Worm (Caenorhabditis elegans) whole organism, L1 larva: ENCODE results near the gene F57C2.4.

Experiments used
- C16A3.4 ChIP-seq: fragments of 150-350 bp; optimal IDR thresholded peaks from 2 replicates; lab custom pipeline; 2014; ENCODE audit warnings: missing biosample characterization, missing genetic modification characterization
- Y116A8C.19 ChIP-seq: sonication (generic microtip); optimal IDR thresholded peaks from 2 replicates; lab custom pipeline; 2016; ENCODE audit warnings: missing compliant biosample characterization, missing genetic modification characterization, borderline replicate concordance
- aha-1 ChIP-seq: fragments of 150-350 bp; optimal IDR thresholded peaks from 2 replicates; lab custom pipeline; 2014; ENCODE audit warnings: missing biosample characterization, missing genetic modification characterization
- alr-1 ChIP-seq: fragments of 200-800 bp; sonication (Bioruptor generic); optimal IDR thresholded peaks from 2 replicates; lab custom pipeline; 2018; ENCODE audit warnings: borderline replicate concordance, mild to moderate bottlenecking, missing genetic modification characterization, missing compliant biosample characterization
- aly-2 ChIP-seq: fragments of 150-350 bp; optimal IDR thresholded peaks from 2 replicates; lab custom pipeline; 2014; ENCODE audit warnings: missing biosample characterization, missing genetic modification characterization
- ceh-8 ChIP-seq: fragments of 200-800 bp; sonication (Bioruptor generic); optimal IDR thresholded peaks from 2 replicates; lab custom pipeline; 2018; ENCODE audit warnings: mild to moderate bottlenecking, missing genetic modification characterization, moderate library complexity, missing compliant biosample characterization
- ceh-88 ChIP-seq: fragments of 200-800 bp; sonication (Bioruptor generic); IDR thresholded peaks from 2 replicates; pipeline ENCODE4 v1.3.6; 2022; ENCODE audit warnings: missing genetic modification characterization, missing compliant biosample characterization
- ces-1 ChIP-seq: fragments of 150-350 bp; optimal IDR thresholded peaks from 2 replicates; lab custom pipeline; 2014; ENCODE audit warnings: missing biosample characterization, missing genetic modification reagents, missing genetic modification characterization
- dpl-1 ChIP-seq, 3 experiments: fragments of 150-350 bp in 2 of 3; sonication (generic microtip) in 1 of 3; optimal IDR thresholded peaks; 2 replicates each; lab custom pipeline; 2014 to 2017; ENCODE audit warnings: missing biosample characterization in 3 of 3, missing genetic modification characterization in 3 of 3, missing genetic modification reagents in 3 of 3
- efl-1 ChIP-seq, 4 experiments: fragments of 150-350 bp; optimal IDR thresholded peaks in 3 of 4; peaks in 1 of 4; 1 replicate in 1 of 4; 2 replicates in 3 of 4; lab custom pipeline; 2014; ENCODE audit warnings: missing biosample characterization in 2 of 4, missing genetic modification characterization in 2 of 4, missing genetic modification reagents in 2 of 4
- efl-3 ChIP-seq: fragments of 200-800 bp; sonication (Bioruptor generic); optimal IDR thresholded peaks from 2 replicates; lab custom pipeline; 2018; ENCODE audit warnings: mild to moderate bottlenecking, missing genetic modification characterization, missing compliant biosample characterization
- egl-13 ChIP-seq: sonication (generic microtip); optimal IDR thresholded peaks from 2 replicates; lab custom pipeline; 2016; ENCODE audit warnings: missing genotype, missing genetic modification reagents, missing genetic modification characterization, missing compliant biosample characterization
- elt-2 ChIP-seq: sonication (generic microtip); optimal IDR thresholded peaks from 2 replicates; lab custom pipeline; 2016; ENCODE audit warnings: missing genetic modification characterization, mild to moderate bottlenecking, inconsistent platforms, missing compliant biosample characterization, missing genetic modification reagents
- elt-3 ChIP-seq, 6 experiments: fragments of 150-350 bp in 1 of 6; sonication (generic microtip); optimal IDR thresholded peaks; 2 replicates each; lab custom pipeline; 2017 to 2018; ENCODE audit warnings: missing biosample characterization in 6 of 6, missing genetic modification characterization in 6 of 6, inconsistent platforms in 1 of 6
- ets-5 ChIP-seq: fragments of 200-800 bp; sonication (Bioruptor generic); IDR thresholded peaks from 2 replicates; pipeline ENCODE4 v1.3.6; 2022; ENCODE audit warnings: missing genetic modification characterization, missing compliant biosample characterization
- fkh-4 ChIP-seq: sonication (generic microtip); optimal IDR thresholded peaks from 2 replicates; lab custom pipeline; 2016; ENCODE audit warnings: missing compliant biosample characterization, missing genetic modification characterization, borderline replicate concordance
- fos-1 ChIP-seq: fragments of 150-350 bp; optimal IDR thresholded peaks from 2 replicates; lab custom pipeline; 2014; ENCODE audit warnings: missing biosample characterization, missing genetic modification characterization
- irx-1 ChIP-seq: sonication (generic microtip); optimal IDR thresholded peaks from 2 replicates; lab custom pipeline; 2016; ENCODE audit warnings: missing genetic modification characterization, missing compliant biosample characterization
- jun-1 ChIP-seq: fragments of 150-350 bp; optimal IDR thresholded peaks from 2 replicates; lab custom pipeline; 2014; ENCODE audit warnings: missing biosample characterization, missing genetic modification reagents, missing genetic modification characterization
- lin-14 ChIP-seq: fragments of 200-800 bp; sonication (Bioruptor generic); optimal IDR thresholded peaks from 2 replicates; lab custom pipeline; 2018; ENCODE audit warnings: mild to moderate bottlenecking, missing genetic modification characterization, moderate library complexity, missing compliant biosample characterization
- lin-15B ChIP-seq: fragments of 150-350 bp; sonication (generic microtip); optimal IDR thresholded peaks from 3 replicates; lab custom pipeline; 2014; ENCODE audit warnings: missing biosample characterization, missing genetic modification characterization
- lin-39 ChIP-seq: fragments of 150-350 bp; optimal IDR thresholded peaks from 2 replicates; lab custom pipeline; 2014; ENCODE audit warnings: missing biosample characterization, missing genetic modification reagents, missing genetic modification characterization
- mdl-1 ChIP-seq, 2 experiments: fragments of 150-350 bp; optimal IDR thresholded peaks; 2 replicates each; lab custom pipeline; 2014 to 2017; ENCODE audit warnings: missing biosample characterization in 2 of 2, missing genetic modification characterization in 2 of 2, inconsistent platforms in 1 of 2
- mef-2 ChIP-seq: fragments of 150-350 bp; optimal IDR thresholded peaks from 2 replicates; lab custom pipeline; 2014; ENCODE audit warnings: missing biosample characterization, missing genetic modification characterization
- mep-1 ChIP-seq: fragments of 150-350 bp; optimal IDR thresholded peaks from 2 replicates; lab custom pipeline; 2014; ENCODE audit warnings: missing biosample characterization, missing genetic modification characterization
- nhr-11 ChIP-seq: fragments of 150-350 bp; optimal IDR thresholded peaks from 2 replicates; lab custom pipeline; 2014; ENCODE audit warnings: missing biosample characterization, missing genetic modification characterization
- nhr-19 ChIP-seq: fragments of 200-800 bp; sonication (Bioruptor generic); conservative IDR thresholded peaks from 2 replicates; pipeline ENCODE4 v1.3.6; 2022; ENCODE audit warnings: missing genetic modification characterization, missing compliant biosample characterization
- nhr-20 ChIP-seq: sonication (generic microtip); optimal IDR thresholded peaks from 2 replicates; lab custom pipeline; 2016; ENCODE audit warnings: mild to moderate bottlenecking, missing genetic modification characterization, missing compliant biosample characterization
- nhr-237 ChIP-seq: fragments of 150-350 bp; optimal IDR thresholded peaks from 2 replicates; lab custom pipeline; 2014; ENCODE audit warnings: missing biosample characterization, missing genetic modification characterization
- nhr-47 ChIP-seq: sonication (generic microtip); optimal IDR thresholded peaks from 2 replicates; lab custom pipeline; 2016; ENCODE audit warnings: mild to moderate bottlenecking, missing genetic modification characterization, moderate library complexity, missing compliant biosample characterization
- nhr-77 ChIP-seq: fragments of 150-350 bp; optimal IDR thresholded peaks from 2 replicates; lab custom pipeline; 2014; ENCODE audit warnings: missing biosample characterization, missing genetic modification characterization
- nhr-85 ChIP-seq: sonication (generic microtip); peaks from one replicate; lab custom pipeline; 2016; ENCODE audit warnings: missing genetic modification characterization, inconsistent platforms, missing compliant biosample characterization
- nhr-90 ChIP-seq: sonication (generic microtip); optimal IDR thresholded peaks from 2 replicates; lab custom pipeline; 2016; ENCODE audit warnings: mild to moderate bottlenecking, missing genetic modification characterization, missing compliant biosample characterization; ENCODE audit not compliant: poor library complexity
- pag-3 ChIP-seq: sonication (generic microtip); optimal IDR thresholded peaks from 2 replicates; lab custom pipeline; 2017; ENCODE audit warnings: missing genetic modification characterization, mild to moderate bottlenecking, missing compliant biosample characterization, antibody characterized with exemption, borderline replicate concordance; ENCODE audit not compliant: insufficient read depth
- pax-3 ChIP-seq: fragments of 200-800 bp; sonication (Bioruptor generic); optimal IDR thresholded peaks from 2 replicates; lab custom pipeline; 2018; ENCODE audit warnings: mild to moderate bottlenecking, missing genetic modification characterization, moderate library complexity, missing compliant biosample characterization
- pqm-1 ChIP-seq: sonication (generic microtip); optimal IDR thresholded peaks from 3 replicates; lab custom pipeline; 2017; ENCODE audit warnings: missing biosample characterization, missing genetic modification characterization
- skn-1 ChIP-seq: fragments of 150-350 bp; optimal IDR thresholded peaks from 2 replicates; lab custom pipeline; 2014; ENCODE audit warnings: missing biosample characterization, missing genetic modification characterization
- snpc-4 ChIP-seq: fragments of 150-350 bp; optimal IDR thresholded peaks from 2 replicates; lab custom pipeline; 2014; ENCODE audit warnings: missing biosample characterization, missing genetic modification characterization
- snu-23 ChIP-seq: sonication (generic microtip); optimal IDR thresholded peaks from 2 replicates; lab custom pipeline; 2016; ENCODE audit warnings: missing genetic modification characterization, missing compliant biosample characterization
- sox-4 ChIP-seq: sonication (generic microtip); optimal IDR thresholded peaks from 2 replicates; lab custom pipeline; 2016; ENCODE audit warnings: missing genetic modification characterization, missing compliant biosample characterization
- sptf-1 ChIP-seq: fragments of 150-350 bp; optimal IDR thresholded peaks from 2 replicates; lab custom pipeline; 2014; ENCODE audit warnings: missing biosample characterization, missing genetic modification characterization
- swsn-7 ChIP-seq: sonication (generic microtip); optimal IDR thresholded peaks from 2 replicates; lab custom pipeline; 2016; ENCODE audit warnings: missing genetic modification characterization, missing compliant biosample characterization
- tbx-2 ChIP-seq: sonication (generic microtip); optimal IDR thresholded peaks from 2 replicates; lab custom pipeline; 2016; ENCODE audit warnings: missing genetic modification characterization, missing compliant biosample characterization
- tlp-1 ChIP-seq: fragments of 150-350 bp; optimal IDR thresholded peaks from 2 replicates; lab custom pipeline; 2014; ENCODE audit warnings: missing biosample characterization, missing genetic modification characterization
- unc-130 ChIP-seq: fragments of 150-350 bp; optimal IDR thresholded peaks from 2 replicates; lab custom pipeline; 2017; ENCODE audit warnings: missing biosample characterization, missing genetic modification characterization, inconsistent platforms
- unc-30 ChIP-seq: sonication (generic microtip); optimal IDR thresholded peaks from 2 replicates; lab custom pipeline; 2017; ENCODE audit warnings: missing biosample characterization, missing genetic modification characterization
- unc-62 ChIP-seq: fragments of 150-350 bp; optimal IDR thresholded peaks from 2 replicates; lab custom pipeline; 2014; ENCODE audit warnings: missing biosample characterization, missing genetic modification reagents, missing genetic modification characterization
- vab-15 ChIP-seq: sonication (generic microtip); optimal IDR thresholded peaks from 2 replicates; lab custom pipeline; 2017; ENCODE audit warnings: missing genotype, mild to moderate bottlenecking, missing genetic modification characterization, missing compliant biosample characterization
- zag-1 ChIP-seq: fragments of 150-350 bp; optimal IDR thresholded peaks from 2 replicates; lab custom pipeline; 2014; ENCODE audit warnings: missing biosample characterization, missing genetic modification characterization
- ztf-11 ChIP-seq, 2 experiments: sonication (generic microtip); optimal IDR thresholded peaks; 2 replicates each; lab custom pipeline; 2016 to 2017; ENCODE audit warnings: missing genetic modification characterization in 2 of 2, missing biosample characterization in 1 of 2, missing compliant biosample characterization in 1 of 2
- ztf-4 ChIP-seq: fragments of 150-350 bp; optimal IDR thresholded peaks from 2 replicates; lab custom pipeline; 2014; ENCODE audit warnings: missing biosample characterization, missing genetic modification characterization

Gene F57C2.4

DNA sequence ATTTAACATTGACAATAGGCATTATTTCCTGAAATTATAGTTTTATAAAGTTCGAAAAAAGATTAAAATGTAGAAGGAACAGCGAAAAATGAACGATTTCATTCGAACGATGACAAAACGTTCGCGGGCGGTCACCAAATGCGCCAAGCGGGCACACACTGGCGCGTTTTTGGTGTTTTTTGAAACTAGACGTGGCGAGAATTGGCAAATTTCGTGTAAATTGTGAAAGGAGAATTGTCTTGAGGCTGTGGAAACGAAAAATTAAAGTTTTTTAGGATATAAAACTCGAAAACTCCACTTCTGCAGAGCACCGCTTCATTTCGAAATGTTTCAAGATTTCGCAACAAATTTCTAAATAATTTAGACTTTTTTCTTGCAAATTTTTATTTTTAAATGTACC is 36.5 kb upstream of the F57C2.4 start, which contains the start of gene usp-14 (continued):
- no peak for TF ChIP-seq ztf-4 (tag; lab: Kevin White, UChicago)
- TF ChIP-seq nhr-77: peak; percentile 58
- TF ChIP-seq dpl-1 (GFP tag; optimal IDR thresholded peaks at IDR 0.05; lab: Kevin White, UChicago): peak; percentile 74 to 87 (median 87)
- TF ChIP-seq zag-1: no peak
- TF ChIP-seq nhr-11 (tag; lab: Kevin White, UChicago): no peak
- TF ChIP-seq lin-39: no peak
- no peak for TF ChIP-seq ceh-8 (GFP tag; lab: Kevin White, UChicago)
- peak; percentile 51 for TF ChIP-seq lin-15B

DNA sequence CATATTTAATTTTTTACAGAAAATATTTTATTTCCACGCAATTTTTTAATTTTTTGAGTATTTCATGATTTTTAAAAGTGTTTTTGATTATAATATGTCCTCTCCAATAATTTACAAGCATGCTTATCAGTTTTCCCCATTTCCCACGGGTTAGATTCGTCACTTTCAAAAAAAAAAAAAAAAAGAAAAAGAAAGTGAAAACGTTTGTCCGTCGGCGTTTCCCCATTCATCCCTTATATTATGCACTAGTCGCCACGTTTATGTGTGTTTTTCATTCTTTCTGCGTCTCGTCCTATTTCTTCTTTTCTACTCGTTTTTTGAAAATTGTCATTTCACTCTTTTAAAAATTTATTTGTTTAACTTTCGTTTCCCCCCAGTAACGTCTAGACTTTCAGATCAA is 35.7 kb upstream of the F57C2.4 start, which contains the start of gene vnut-1:
vnut-1 (plus strand) TSS at position 396 of the 400 bp plus-strand sequence.
- TF ChIP-seq pax-3 (tag; lab: Kevin White, UChicago) (no peak), lin-15B (no peak), nhr-85 (peak; percentile 72), nhr-20 (peak; percentile 37), ztf-11 (tag; optimal IDR thresholded peaks at IDR 0.05; lab: Kevin White, UChicago) (no peak), fkh-4 (no peak), ets-5 (GFP tag; lab: Robert Waterston, UW) (no peak), egl-13 (tag; lab: Kevin White, UChicago) (no peak), zag-1 (no peak), sox-4 (tag; lab: Kevin White, UChicago) (no peak), sptf-1 (tag; lab: Kevin White, UChicago) (no peak), Y116A8C.19 (tag; lab: Kevin White, UChicago) (no peak), jun-1 (tag; lab: Kevin White, UChicago) (no peak), C16A3.4 (tag; lab: Kevin White, UChicago) (no peak), nhr-11 (tag; lab: Kevin White, UChicago) (no peak), nhr-19 (GFP tag; lab: Robert Waterston, UW) (no peak), ces-1 (no peak), swsn-7 (tag; lab: Kevin White, UChicago) (peak; percentile 6), skn-1 (tag; lab: Kevin White, UChicago) (no peak), snu-23 (peak; percentile 36), nhr-237 (tag; lab: Kevin White, UChicago) (no peak), alr-1 (tag; lab: Kevin White, UChicago) (no peak), efl-1 (optimal IDR thresholded peaks at IDR 0.05; lab: Kevin White, UChicago) (peak; percentile 5 to 11), efl-1 (GFP tag; optimal IDR thresholded peaks at IDR 0.05 in 1 of 2; lab: Kevin White, UChicago) (peak; percentile 2 to 27), nhr-47 (tag; lab: Kevin White, UChicago) (no peak), aly-2 (tag; lab: Kevin White, UChicago) (no peak), efl-3 (GFP tag; lab: Kevin White, UChicago) (no peak), unc-62 (no peak), pqm-1 (tag; lab: Kevin White, UChicago) (no peak), nhr-90 (tag; lab: Kevin White, UChicago) (peak; percentile 39), tbx-2 (no peak), lin-39 (no peak), pag-3 (tag; lab: Kevin White, UChicago) (no peak), mdl-1 (tag; optimal IDR thresholded peaks at IDR 0.05; lab: Kevin White, UChicago) (no peak), ztf-4 (tag; lab: Kevin White, UChicago) (no peak), aha-1 (tag; lab: Kevin White, UChicago) (no peak), elt-3 (tag; optimal IDR thresholded peaks at IDR 0.05; lab: Kevin White, UChicago) (peak in 1 of 6 experiments; percentile 6), mef-2 (no peak), elt-2 (peak; percentile 50), snpc-4 (tag; lab: Kevin White, UChicago) (no peak), unc-30 (tag; lab: Kevin White, UChicago) (no peak), lin-14 (GFP tag; lab: Kevin White, UChicago) (peak; percentile 59), fos-1 (tag; lab: Kevin White, UChicago) (no peak), mep-1 (tag; lab: Kevin White, UChicago) (peak; percentile 54), vab-15 (tag; lab: Kevin White, UChicago) (no peak), irx-1 (tag; lab: Kevin White, UChicago) (no peak), dpl-1 (GFP tag; optimal IDR thresholded peaks at IDR 0.05; lab: Kevin White, UChicago) (peak in 2 of 3 experiments; percentile 10 to 27), ceh-88 (GFP tag; lab: Robert Waterston, UW) (no peak), unc-130 (tag; lab: Kevin White, UChicago) (no peak), tlp-1 (tag; lab: Kevin White, UChicago) (no peak)
